Fruit fly (Drosophila melanogaster): ENCODE measurements around the gene Cyp313a1.

DNA sequence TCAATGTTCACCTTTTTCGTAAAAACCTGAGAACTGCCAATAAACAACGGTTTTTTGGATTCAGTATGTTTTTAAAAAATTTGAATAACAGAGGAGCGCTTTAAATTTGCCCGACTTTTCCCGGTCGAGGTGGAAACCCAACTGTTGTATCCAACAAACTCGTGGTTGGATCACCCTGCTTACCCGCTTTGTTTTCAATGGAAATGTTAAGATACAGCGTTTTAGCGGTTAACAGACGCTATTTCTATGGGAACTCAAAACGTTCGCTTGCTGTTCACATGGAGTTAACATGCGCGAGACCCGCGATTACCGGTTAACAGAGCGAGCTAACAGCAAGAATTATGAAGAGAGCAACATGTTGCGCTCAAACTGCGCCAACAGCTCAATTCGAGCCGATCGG, 39.3 kb upstream of the Cyp313a1 start, which contains the start of gene cv-c:
- no peak for TF ChIP-seq CG8478 (optimal IDR thresholded peaks at IDR 0.05)
- TF ChIP-seq CTCF (optimal IDR thresholded peaks at IDR 0.05), result no peak

Data from S2 (cell line).